Worm (Caenorhabditis elegans): ENCODE measurements around the gene ZK994.6.

DNA sequence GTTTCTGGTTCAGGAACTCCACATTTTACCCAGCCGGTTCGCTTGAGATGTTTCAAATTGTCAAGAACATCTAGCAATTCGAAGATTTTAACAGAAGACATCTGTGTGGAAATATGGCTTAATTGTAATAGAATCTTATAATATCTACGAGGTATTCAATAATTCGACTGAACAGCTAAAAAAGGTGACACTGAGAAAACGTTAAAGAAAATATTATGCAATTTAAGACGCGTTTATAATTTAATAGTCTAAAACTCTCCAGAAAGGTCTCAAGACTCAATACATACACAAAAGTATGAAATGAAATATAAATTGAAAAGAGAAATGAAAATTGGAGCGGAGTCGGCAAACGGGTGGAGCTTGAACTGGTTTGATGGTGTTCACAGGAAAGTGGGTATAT is 6.1 kb upstream of the ZK994.6 start, which contains the start of gene F45F2.9:
- TF ChIP-seq nhr-25 (tag; optimal IDR thresholded peaks at IDR 0.05; ENCODE audit: borderline replicate concordance, insufficient read depth): no peak
- no peak for TF ChIP-seq fkh-10 (GFP tag; optimal IDR thresholded peaks at IDR 0.05)
- no peak for TF ChIP-seq php-3 (GFP tag; IDR thresholded peaks at IDR 0.05)
- TF ChIP-seq ztf-7 (tag; optimal IDR thresholded peaks at IDR 0.05): no peak
- no peak for TF ChIP-seq unc-130 (GFP tag; optimal IDR thresholded peaks at IDR 0.05)
